Worm (Caenorhabditis elegans): ENCODE data around the gene pho-11.

- TF ChIP-seq F13H6.1 (tag; optimal IDR thresholded peaks at IDR 0.05) (peak; percentile 83), nhr-77 (tag; optimal IDR thresholded peaks at IDR 0.05) (no peak), ztf-4 (tag; optimal IDR thresholded peaks at IDR 0.05) (peak; percentile 82), nhr-25 (tag; optimal IDR thresholded peaks at IDR 0.05) (peak; percentile 89), nhr-11 (tag; optimal IDR thresholded peaks at IDR 0.05) (no peak), ama-1 (optimal IDR thresholded peaks at IDR 0.05) (peak; percentile 62), fos-1 (tag; optimal IDR thresholded peaks at IDR 0.05) (peak; percentile 88), nhr-6 (tag; optimal IDR thresholded peaks at IDR 0.05) (peak; percentile 44), nhr-12 (tag; optimal IDR thresholded peaks at IDR 0.05) (no peak), blmp-1 (tag; optimal IDR thresholded peaks at IDR 0.05; ENCODE audit: insufficient read depth) (peak; percentile 86), sma-3 (GFP tag; optimal IDR thresholded peaks at IDR 0.05) (peak; percentile 82)
These were observed 6.0 kb downstream of the pho-11 start for ce11 chrII:9937611-9938010.

All from whole organism, L2 larva.